Fruit fly (Drosophila melanogaster) whole organism, prepupa: Measurements from ENCODE around the gene CG13692.

Source experiments
- Blimp-1 ChIP-seq: fragments of 200-800 bp; sonication (Bioruptor generic); optimal IDR thresholded peaks from 3 replicates; lab custom pipeline; 2017; ENCODE audit warnings: missing biosample characterization, missing genetic modification characterization, mild to moderate bottlenecking, moderate library complexity, missing genetic modification reagents
- CG10631 ChIP-seq: fragments of 200-800 bp; sonication (Bioruptor generic); optimal IDR thresholded peaks from 2 replicates; lab custom pipeline; 2016; ENCODE audit warnings: missing biosample characterization, missing genetic modification characterization
- CG10669 ChIP-seq: fragments of 200-800 bp; sonication (Bioruptor generic); optimal IDR thresholded peaks from 3 replicates; lab custom pipeline; 2018; ENCODE audit warnings: missing biosample characterization, mild to moderate bottlenecking, missing genetic modification characterization, moderate library complexity
- CG11294 ChIP-seq: fragments of 200-800 bp; sonication (Bioruptor generic); IDR thresholded peaks from 2 replicates; pipeline ENCODE4 v1.3.6; 2022; ENCODE audit warnings: missing biosample characterization, missing genetic modification characterization
- CG11762 ChIP-seq: fragments of 200-800 bp; sonication (Bioruptor generic); optimal IDR thresholded peaks from 3 replicates; lab custom pipeline; 2016; ENCODE audit warnings: missing biosample characterization, missing genetic modification characterization; ENCODE audit not compliant: insufficient read depth
- CG15336 ChIP-seq: fragments of 200-800 bp; sonication (Bioruptor generic); IDR thresholded peaks from 2 replicates; pipeline ENCODE4 v1.3.6; 2022; ENCODE audit warnings: missing biosample characterization, missing genetic modification characterization
- CG1621 ChIP-seq: fragments of 200-800 bp; sonication (Bioruptor generic); optimal IDR thresholded peaks from 3 replicates; lab custom pipeline; 2018; ENCODE audit warnings: missing biosample characterization, mild to moderate bottlenecking, missing genetic modification characterization
- CG3032 ChIP-seq: fragments of 200-800 bp; optimal IDR thresholded peaks from 2 replicates; lab custom pipeline; 2019; ENCODE audit warnings: missing biosample characterization, mild to moderate bottlenecking, missing genetic modification characterization, moderate library complexity
- CG32006 ChIP-seq: fragments of 200-800 bp; sonication (Bioruptor generic); optimal IDR thresholded peaks from 3 replicates; lab custom pipeline; 2017; ENCODE audit warnings: missing biosample characterization, mild to moderate bottlenecking, missing genetic modification characterization
- CG34406 ChIP-seq: fragments of 200-800 bp; sonication (Bioruptor generic); optimal IDR thresholded peaks from 3 replicates; lab custom pipeline; 2016; ENCODE audit warnings: missing biosample characterization, missing genetic modification characterization
- CG4318 ChIP-seq: fragments of 200-800 bp; sonication (Bioruptor generic); optimal IDR thresholded peaks from 3 replicates; lab custom pipeline; 2017; ENCODE audit warnings: missing biosample characterization, mild to moderate bottlenecking, missing genetic modification characterization
- CG6163 ChIP-seq: fragments of 200-800 bp; sonication (Bioruptor generic); IDR thresholded peaks from 3 replicates; pipeline ENCODE4 v1.3.6; 2022; ENCODE audit warnings: missing biosample characterization, missing genetic modification characterization
- CG6276 ChIP-seq: fragments of 200-800 bp; sonication (Bioruptor generic); optimal IDR thresholded peaks from 2 replicates; lab custom pipeline; 2017; ENCODE audit warnings: missing biosample characterization, mild to moderate bottlenecking, missing genetic modification characterization
- CG6792 ChIP-seq: fragments of 200-800 bp; sonication (Bioruptor generic); optimal IDR thresholded peaks from 3 replicates; lab custom pipeline; 2016; ENCODE audit warnings: missing biosample characterization, missing genetic modification characterization
- CG6808 ChIP-seq: fragments of 200-800 bp; sonication (Bioruptor generic); optimal IDR thresholded peaks from 3 replicates; lab custom pipeline; 2017; ENCODE audit warnings: missing biosample characterization, missing genetic modification characterization, mild to moderate bottlenecking, moderate library complexity, missing genetic modification reagents
- CG6854 ChIP-seq: fragments of 200-800 bp; sonication (Bioruptor generic); optimal IDR thresholded peaks from 2 replicates; lab custom pipeline; 2017; ENCODE audit warnings: missing biosample characterization, mild to moderate bottlenecking, missing genetic modification characterization
- CG8119 ChIP-seq: fragments of 200-800 bp; sonication (Bioruptor generic); IDR thresholded peaks from 3 replicates; pipeline ENCODE4 v1.3.6; 2022; ENCODE audit warnings: missing biosample characterization, missing genetic modification characterization
- CG8319 ChIP-seq: fragments of 200-800 bp; sonication (Bioruptor generic); optimal IDR thresholded peaks from 3 replicates; lab custom pipeline; 2016; ENCODE audit warnings: missing biosample characterization, missing genetic modification characterization
- CG8632 ChIP-seq: fragments of 200-800 bp; sonication (Bioruptor generic); optimal IDR thresholded peaks from 3 replicates; lab custom pipeline; 2016; ENCODE audit warnings: missing biosample characterization, missing genetic modification characterization
- CG9139 ChIP-seq: fragments of 200-800 bp; sonication (Bioruptor generic); optimal IDR thresholded peaks from 3 replicates; lab custom pipeline; 2017; ENCODE audit warnings: missing biosample characterization, mild to moderate bottlenecking, missing genetic modification characterization
- Eip75B ChIP-seq: fragments of 200-800 bp; sonication (Bioruptor generic); optimal IDR thresholded peaks from 3 replicates; lab custom pipeline; 2016; ENCODE audit warnings: missing biosample characterization, missing genetic modification characterization
- Eip78C ChIP-seq: fragments of 200-800 bp; sonication (Bioruptor generic); peaks from one replicate; lab custom pipeline; 2016; ENCODE audit warnings: missing biosample characterization, missing genetic modification characterization
- Eip93F ChIP-seq: fragments of 200-800 bp; sonication (Bioruptor generic); optimal IDR thresholded peaks from 2 replicates; lab custom pipeline; 2016; ENCODE audit warnings: missing biosample characterization, mild to moderate bottlenecking, missing genetic modification characterization
- Ets21C ChIP-seq: fragments of 200-800 bp; sonication (Bioruptor generic); optimal IDR thresholded peaks from 3 replicates; lab custom pipeline; 2016; ENCODE audit warnings: missing biosample characterization, missing genetic modification characterization
- Ets96B ChIP-seq: fragments of 200-800 bp; optimal IDR thresholded peaks from 2 replicates; lab custom pipeline; 2019; ENCODE audit warnings: missing biosample characterization, mild to moderate bottlenecking, missing genetic modification characterization, moderate library complexity
- Gug ChIP-seq: fragments of 200-800 bp; sonication (Bioruptor generic); IDR thresholded peaks from 2 replicates; pipeline ENCODE4 v1.3.6; 2022; ENCODE audit warnings: missing biosample characterization, missing genetic modification characterization
- Hr38 ChIP-seq: sonication (Bioruptor generic); optimal IDR thresholded peaks from 2 replicates; lab custom pipeline; 2016; ENCODE audit warnings: missing biosample characterization, missing genetic modification characterization
- Hr39 ChIP-seq: fragments of 200-800 bp; sonication (Bioruptor generic); optimal IDR thresholded peaks from 2 replicates; lab custom pipeline; 2016; ENCODE audit warnings: missing biosample characterization, missing genetic modification characterization
- Hr4 ChIP-seq: fragments of 200-800 bp; sonication (Bioruptor generic); optimal IDR thresholded peaks from 3 replicates; lab custom pipeline; 2016; ENCODE audit warnings: missing biosample characterization, missing genetic modification characterization
- Lpt ChIP-seq: fragments of 200-800 bp; sonication (Bioruptor generic); optimal IDR thresholded peaks from 3 replicates; lab custom pipeline; 2016; ENCODE audit warnings: missing biosample characterization, missing genetic modification characterization
- Met ChIP-seq: fragments of 200-800 bp; sonication (Bioruptor generic); optimal IDR thresholded peaks from 3 replicates; lab custom pipeline; 2016; ENCODE audit warnings: missing biosample characterization, missing genetic modification characterization
- OdsH ChIP-seq: fragments of 200-800 bp; sonication (Bioruptor generic); optimal IDR thresholded peaks from 3 replicates; lab custom pipeline; 2016; ENCODE audit warnings: missing biosample characterization, missing genetic modification characterization
- Sox102F ChIP-seq: fragments of 200-800 bp; sonication (Bioruptor generic); optimal IDR thresholded peaks from 2 replicates; lab custom pipeline; 2016; ENCODE audit warnings: missing biosample characterization, mild to moderate bottlenecking, missing genetic modification characterization
- Sox15 ChIP-seq: fragments of 200-800 bp; sonication (Bioruptor generic); optimal IDR thresholded peaks from 3 replicates; lab custom pipeline; 2016; ENCODE audit warnings: missing biosample characterization, missing genetic modification characterization
- achi ChIP-seq: fragments of 200-800 bp; sonication (Bioruptor generic); optimal IDR thresholded peaks from 3 replicates; lab custom pipeline; 2016; ENCODE audit warnings: missing biosample characterization, missing genetic modification characterization
- acj6 ChIP-seq: fragments of 200-800 bp; sonication (Bioruptor generic); optimal IDR thresholded peaks from 3 replicates; lab custom pipeline; 2016; ENCODE audit warnings: missing biosample characterization, missing genetic modification characterization
- cyc ChIP-seq: fragments of 200-800 bp; sonication (Bioruptor generic); optimal IDR thresholded peaks from 3 replicates; lab custom pipeline; 2016; ENCODE audit warnings: missing biosample characterization, missing genetic modification characterization
- dac ChIP-seq: fragments of 200-800 bp; sonication (Bioruptor generic); optimal IDR thresholded peaks from 2 replicates; lab custom pipeline; 2017; ENCODE audit warnings: missing biosample characterization, mild to moderate bottlenecking, missing genetic modification characterization
- dsx ChIP-seq: fragments of 200-800 bp; optimal IDR thresholded peaks from 3 replicates; lab custom pipeline; 2019; ENCODE audit warnings: missing biosample characterization, mild to moderate bottlenecking, missing genetic modification characterization, moderate library complexity; ENCODE audit not compliant: poor library complexity, severe bottlenecking
- eg ChIP-seq: fragments of 200-800 bp; sonication (Bioruptor generic); IDR thresholded peaks from 3 replicates; pipeline ENCODE4 v1.3.6; 2022; ENCODE audit warnings: missing biosample characterization, missing genetic modification characterization
- esn ChIP-seq: fragments of 200-800 bp; sonication (Bioruptor generic); optimal IDR thresholded peaks from 2 replicates; lab custom pipeline; 2016; ENCODE audit warnings: missing biosample characterization, mild to moderate bottlenecking, missing genetic modification characterization, moderate library complexity
- fkh ChIP-seq: fragments of 200-800 bp; sonication (Bioruptor generic); optimal IDR thresholded peaks from 3 replicates; lab custom pipeline; 2017; ENCODE audit warnings: missing biosample characterization, mild to moderate bottlenecking, missing genetic modification characterization, moderate library complexity
- salr ChIP-seq, 2 experiments: fragments of 200-800 bp; sonication (Bioruptor generic); optimal IDR thresholded peaks; 3 replicates each; lab custom pipeline; 2016 to 2018; ENCODE audit warnings: missing biosample characterization in 2 of 2, missing genetic modification characterization in 2 of 2, mild to moderate bottlenecking in 1 of 2
- spab ChIP-seq: fragments of 200-800 bp; sonication (Bioruptor generic); optimal IDR thresholded peaks from 2 replicates; lab custom pipeline; 2017; ENCODE audit warnings: missing biosample characterization, mild to moderate bottlenecking, missing genetic modification characterization, missing genetic modification reagents
- ss ChIP-seq, 2 experiments: fragments of 200-800 bp; sonication (Bioruptor generic); optimal IDR thresholded peaks; 2 replicates in 1 of 2; 3 replicates in 1 of 2; lab custom pipeline; 2017 to 2018; ENCODE audit warnings: mild to moderate bottlenecking in 2 of 2, missing biosample characterization in 2 of 2, missing genetic modification characterization in 2 of 2, moderate library complexity in 1 of 2
- topi ChIP-seq: fragments of 200-800 bp; sonication (Bioruptor generic); optimal IDR thresholded peaks from 3 replicates; lab custom pipeline; 2016; ENCODE audit warnings: missing biosample characterization, missing genetic modification characterization
- vri ChIP-seq: fragments of 200-800 bp; sonication (Bioruptor generic); optimal IDR thresholded peaks from 3 replicates; lab custom pipeline; 2016; ENCODE audit warnings: missing biosample characterization, mild to moderate bottlenecking, missing genetic modification characterization

CG13692 gene

dm6 chr2L:437498-437897 lies 15.9 kb downstream of the CG13692 start:
- TF ChIP-seq cyc (GFP tag; lab: Kevin White, UChicago) (no peak), CG10669 (GFP tag; lab: Kevin White, UChicago) (no peak), CG3032 (tag; lab: Kevin White, UChicago) (no peak), dsx (GFP tag; lab: Kevin White, UChicago) (no peak), ss (GFP tag; optimal IDR thresholded peaks at IDR 0.05; lab: Kevin White, UChicago) (no peak), CG1621 (tag; lab: Kevin White, UChicago) (no peak), acj6 (GFP tag; lab: Kevin White, UChicago) (no peak), dac (GFP tag; lab: Kevin White, UChicago) (no peak), CG6808 (no peak), Lpt (GFP tag; lab: Kevin White, UChicago) (no peak), OdsH (GFP tag; lab: Kevin White, UChicago) (no peak), CG6792 (no peak), CG11294 (GFP tag; lab: Robert Waterston, UW) (no peak), Eip78C (GFP tag; lab: Kevin White, UChicago) (no peak), CG8632 (no peak), Ets96B (tag; lab: Kevin White, UChicago) (no peak), CG10631 (GFP tag; lab: Kevin White, UChicago) (no peak)

DNA sequence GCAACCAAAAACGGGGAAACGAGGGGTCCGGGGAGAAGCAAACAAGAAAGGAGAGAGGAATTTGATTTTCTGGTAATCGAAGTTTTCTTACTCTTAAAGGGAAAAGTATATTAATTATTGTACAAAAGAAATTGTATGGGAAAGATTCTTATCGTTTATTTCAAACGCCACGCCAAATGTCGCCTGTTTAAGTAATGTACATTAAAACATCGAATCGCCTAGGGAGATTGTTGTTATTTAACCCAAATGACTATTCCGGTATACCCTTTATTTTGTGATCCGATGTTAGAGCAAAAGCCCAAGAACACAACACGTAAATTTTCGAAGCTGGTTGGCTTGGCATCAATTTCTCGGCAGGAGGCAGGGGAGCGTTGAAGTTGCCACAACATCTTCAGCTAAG lies 17.8 kb downstream of the CG13692 start:
- TF ChIP-seq eg (peak; percentile 73), Hr38 (GFP tag; lab: Kevin White, UChicago) (no peak), Lpt (GFP tag; lab: Kevin White, UChicago) (peak; percentile 48), CG6276 (GFP tag; lab: Kevin White, UChicago) (peak; percentile 57), Ets96B (tag; lab: Kevin White, UChicago) (peak; percentile 86), CG6808 (peak; percentile 88), CG15336 (GFP tag; lab: Robert Waterston, UW) (peak; percentile 78), topi (GFP tag; lab: Kevin White, UChicago) (peak; percentile 93), Blimp-1 (GFP tag; lab: Kevin White, UChicago) (peak; percentile 80), CG1621 (tag; lab: Kevin White, UChicago) (peak; percentile 60), esn (peak; percentile 95), ss (GFP tag; optimal IDR thresholded peaks at IDR 0.05; lab: Kevin White, UChicago) (peak; percentile 71 to 78), OdsH (GFP tag; lab: Kevin White, UChicago) (peak; percentile 79), Met (GFP tag; lab: Kevin White, UChicago) (peak; percentile 94), salr (GFP tag; optimal IDR thresholded peaks at IDR 0.05; lab: Kevin White, UChicago) (peak; percentile 65 to 78), CG4318 (GFP tag; lab: Kevin White, UChicago) (peak; percentile 34), Eip75B (GFP tag; lab: Kevin White, UChicago) (peak; percentile 87), CG34406 (GFP tag; lab: Kevin White, UChicago) (peak; percentile 78), achi (GFP tag; lab: Kevin White, UChicago) (peak; percentile 84), vri (peak; percentile 91), CG8119 (GFP tag; lab: Robert Waterston, UW) (peak; percentile 66), Ets21C (GFP tag; lab: Kevin White, UChicago) (peak; percentile 89), Hr39 (peak; percentile 94), fkh (no peak), CG10669 (GFP tag; lab: Kevin White, UChicago) (peak; percentile 84), spab (GFP tag; lab: Kevin White, UChicago) (peak; percentile 84), Sox102F (GFP tag; lab: Kevin White, UChicago) (peak; percentile 90), CG9139 (GFP tag; lab: Kevin White, UChicago) (peak; percentile 50), CG8319 (GFP tag; lab: Kevin White, UChicago) (peak; percentile 68), Gug (GFP tag; lab: Robert Waterston, UW) (peak; percentile 35), cyc (GFP tag; lab: Kevin White, UChicago) (peak; percentile 92), CG32006 (GFP tag; lab: Kevin White, UChicago) (peak; percentile 79), dsx (GFP tag; lab: Kevin White, UChicago) (peak; percentile 75), Sox15 (GFP tag; lab: Kevin White, UChicago) (peak; percentile 67), Hr4 (GFP tag; lab: Kevin White, UChicago) (peak; percentile 62), CG11762 (GFP tag; lab: Kevin White, UChicago) (peak; percentile 83), CG6792 (peak; percentile 84), dac (GFP tag; lab: Kevin White, UChicago) (peak; percentile 17), CG11294 (GFP tag; lab: Robert Waterston, UW) (peak; percentile 36; the same call in 1 of the 2 replicates), CG6163 (GFP tag; lab: Robert Waterston, UW) (peak; percentile 87), Eip93F (GFP tag; lab: Kevin White, UChicago) (peak; percentile 88), CG6854 (GFP tag; lab: Kevin White, UChicago) (peak; percentile 72), acj6 (GFP tag; lab: Kevin White, UChicago) (peak; percentile 88), CG10631 (GFP tag; lab: Kevin White, UChicago) (peak; percentile 90)
